Worm (Caenorhabditis elegans): ENCODE data around the gene D1005.6.

D1005.6 gene

DNA sequence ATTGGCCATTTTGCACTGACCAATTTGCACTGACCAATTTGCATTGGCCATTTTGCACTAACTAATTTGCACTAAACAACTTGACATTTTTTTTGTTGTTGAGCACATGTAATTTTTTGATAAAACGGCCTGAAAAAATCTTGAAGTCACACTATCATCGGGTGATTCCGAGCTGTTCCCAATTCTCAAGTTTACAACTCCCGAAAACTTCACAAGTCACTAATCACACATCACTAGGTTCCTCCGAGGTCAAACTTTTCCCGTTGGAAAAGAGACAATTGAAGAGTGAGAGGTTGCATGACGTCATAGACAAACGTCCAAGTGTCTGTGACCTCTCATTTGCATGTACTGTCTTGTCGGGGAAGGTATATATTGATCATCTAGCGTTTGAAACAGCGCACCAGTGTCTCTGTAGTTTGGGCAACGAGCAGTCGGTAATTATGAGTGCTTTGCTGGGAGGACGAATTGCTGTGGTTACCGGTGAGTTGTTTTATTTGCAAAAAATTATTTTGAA is 21.6 kb upstream of the D1005.6 start, which contains the start of the genes D1005.10 and dhs-25:
D1005.10 (minus strand) TSS at position 51 of the 514 bp plus-strand sequence.
dhs-25 (plus strand) TSS at position 398 of the 514 bp plus-strand sequence.
- TF ChIP-seq ceh-36 (tag; optimal IDR thresholded peaks at IDR 0.05) (no peak), tbx-37 (GFP tag; conservative IDR thresholded peaks at IDR 0.05) (no peak), aly-1 (tag; optimal IDR thresholded peaks at IDR 0.05) (no peak), sea-1 (GFP tag; conservative IDR thresholded peaks at IDR 0.05) (no peak), pes-1 (GFP tag; IDR thresholded peaks at IDR 0.05) (no peak), ama-1 (optimal IDR thresholded peaks at IDR 0.05) (no peak)

DNA sequence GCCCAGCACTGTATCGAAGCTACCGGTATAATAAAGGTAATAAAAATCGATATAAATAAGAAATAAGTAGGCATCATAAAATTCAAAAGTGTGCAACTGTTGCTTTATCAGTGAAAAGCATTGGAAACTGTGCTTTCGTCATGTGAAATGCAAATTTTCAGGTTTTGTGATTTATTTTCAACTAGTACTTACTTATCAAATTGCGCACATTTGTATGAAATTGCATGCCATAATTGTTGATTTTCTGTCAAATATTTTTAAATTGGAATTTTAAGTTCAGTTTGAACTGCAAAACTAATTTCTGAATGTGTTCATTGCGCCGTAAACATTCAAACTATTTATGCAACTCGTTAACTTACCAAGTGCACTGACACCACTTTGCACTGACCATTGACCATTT is 21.1 kb upstream of the D1005.6 start, which contains the start of gene D1005.4:
D1005.4 (minus strand) TSS at position 101 of the 400 bp plus-strand sequence.
- no peak for TF ChIP-seq ceh-13 (GFP tag; optimal IDR thresholded peaks at IDR 0.05)
- no peak for TF ChIP-seq pes-1 (GFP tag; IDR thresholded peaks at IDR 0.05)
- TF ChIP-seq tra-4 (tag; optimal IDR thresholded peaks at IDR 0.05): no peak
- no peak for TF ChIP-seq sea-1 (GFP tag; conservative IDR thresholded peaks at IDR 0.05)
- no peak for TF ChIP-seq hmg-4 (GFP tag; optimal IDR thresholded peaks at IDR 0.05)
- no peak for TF ChIP-seq scrt-1 (GFP tag; IDR thresholded peaks at IDR 0.05)
- TF ChIP-seq ama-1 (optimal IDR thresholded peaks at IDR 0.05): no peak
- TF ChIP-seq F13C5.2 (tag; optimal IDR thresholded peaks at IDR 0.05): no peak
- no peak for TF ChIP-seq ceh-36 (tag; optimal IDR thresholded peaks at IDR 0.05)
- no peak for TF ChIP-seq aly-1 (tag; optimal IDR thresholded peaks at IDR 0.05)
- TF ChIP-seq tbx-37 (GFP tag; conservative IDR thresholded peaks at IDR 0.05): no peak
- TF ChIP-seq hmbx-1 (tag; optimal IDR thresholded peaks at IDR 0.05): no peak
- TF ChIP-seq hnd-1 (tag; optimal IDR thresholded peaks at IDR 0.05): no peak
- TF ChIP-seq ets-7 (tag; optimal IDR thresholded peaks at IDR 0.05): no peak
- no peak for TF ChIP-seq flt-1 (GFP tag; IDR thresholded peaks at IDR 0.05)
- TF ChIP-seq tbx-11 (GFP tag; IDR thresholded peaks at IDR 0.05): no peak
- TF ChIP-seq B0310.2 (tag; optimal IDR thresholded peaks at IDR 0.05): no peak

DNA sequence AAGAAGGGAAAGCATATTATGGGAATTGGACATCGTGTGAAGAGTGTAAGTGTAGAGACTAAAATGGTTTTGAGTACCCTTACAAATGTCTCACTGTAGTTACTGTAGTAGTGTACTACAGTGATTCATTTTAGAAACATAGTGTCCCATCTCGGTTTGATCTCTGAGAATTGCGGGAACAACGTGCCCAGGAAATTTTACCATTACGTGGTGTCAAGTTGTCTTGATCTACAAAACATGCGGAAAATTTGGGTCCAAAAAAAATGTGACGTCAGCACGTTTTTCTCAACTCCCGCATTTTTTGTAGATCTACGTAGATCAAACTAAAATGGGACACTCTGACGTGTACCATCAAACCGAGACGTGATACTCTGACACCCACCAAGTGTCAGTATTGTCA is 18.6 kb upstream of the D1005.6 start:
- TF ChIP-seq hmg-4 (GFP tag; optimal IDR thresholded peaks at IDR 0.05) (no peak), aly-1 (tag; optimal IDR thresholded peaks at IDR 0.05) (no peak), F13C5.2 (tag; optimal IDR thresholded peaks at IDR 0.05) (no peak), ceh-13 (GFP tag; optimal IDR thresholded peaks at IDR 0.05) (no peak), sea-1 (GFP tag; conservative IDR thresholded peaks at IDR 0.05) (no peak), hnd-1 (tag; optimal IDR thresholded peaks at IDR 0.05) (no peak), tbx-37 (GFP tag; conservative IDR thresholded peaks at IDR 0.05) (no peak), hmbx-1 (tag; optimal IDR thresholded peaks at IDR 0.05) (no peak), ceh-36 (tag; optimal IDR thresholded peaks at IDR 0.05) (no peak), flt-1 (GFP tag; IDR thresholded peaks at IDR 0.05) (no peak), tbx-11 (GFP tag; IDR thresholded peaks at IDR 0.05) (no peak), scrt-1 (GFP tag; IDR thresholded peaks at IDR 0.05) (no peak), ets-7 (tag; optimal IDR thresholded peaks at IDR 0.05) (no peak), pes-1 (GFP tag; IDR thresholded peaks at IDR 0.05) (no peak), B0310.2 (tag; optimal IDR thresholded peaks at IDR 0.05) (no peak), ama-1 (optimal IDR thresholded peaks at IDR 0.05) (no peak), tra-4 (tag; optimal IDR thresholded peaks at IDR 0.05) (no peak)

DNA sequence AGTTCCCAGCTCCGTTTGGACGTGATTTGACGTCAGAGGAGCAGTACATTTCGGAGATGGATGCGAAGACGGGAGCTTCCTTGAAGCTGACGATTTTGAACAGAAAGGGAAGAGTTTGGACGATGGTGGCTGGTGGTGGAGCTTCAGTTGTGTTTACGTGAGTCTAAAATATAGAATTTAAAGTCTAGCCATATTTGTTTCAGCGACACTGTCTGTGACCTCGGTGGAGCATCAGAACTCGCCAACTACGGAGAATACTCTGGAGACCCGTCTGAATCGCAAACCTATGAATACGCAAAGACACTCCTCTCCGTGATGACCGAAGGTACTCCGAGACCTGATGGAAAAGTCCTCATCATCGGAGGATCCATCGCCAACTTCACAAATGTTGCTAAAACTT is 16.0 kb upstream of the D1005.6 start:
- TF ChIP-seq F13C5.2 (tag; optimal IDR thresholded peaks at IDR 0.05): no peak
- no peak for TF ChIP-seq pes-1 (GFP tag; IDR thresholded peaks at IDR 0.05)
- no peak for TF ChIP-seq hmg-4 (GFP tag; optimal IDR thresholded peaks at IDR 0.05)
- TF ChIP-seq flt-1 (GFP tag; IDR thresholded peaks at IDR 0.05): no peak
- no peak for TF ChIP-seq B0310.2 (tag; optimal IDR thresholded peaks at IDR 0.05)
- TF ChIP-seq scrt-1 (GFP tag; IDR thresholded peaks at IDR 0.05): no peak
- no peak for TF ChIP-seq tbx-37 (GFP tag; conservative IDR thresholded peaks at IDR 0.05)
- TF ChIP-seq aly-1 (tag; optimal IDR thresholded peaks at IDR 0.05): no peak

DNA sequence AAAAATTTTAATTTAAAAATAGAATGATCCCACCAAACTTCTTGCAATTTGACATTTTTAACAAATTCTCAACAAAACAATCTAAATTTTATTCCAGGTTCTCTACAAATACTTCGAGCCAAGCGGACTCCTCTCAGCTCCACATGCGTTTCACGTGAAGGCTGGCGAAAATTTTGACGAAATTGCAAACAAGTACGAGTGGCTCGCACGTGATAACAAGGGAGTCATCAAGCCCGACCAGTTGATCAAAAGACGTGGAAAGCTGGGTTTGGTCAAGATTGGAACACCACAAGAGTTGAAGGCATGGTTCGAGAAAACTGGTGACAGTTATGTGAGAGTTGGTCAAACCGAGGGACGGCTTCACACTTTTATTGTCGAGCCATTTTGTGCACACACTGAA is 15.0 kb upstream of the D1005.6 start:
- TF ChIP-seq tbx-37 (GFP tag; conservative IDR thresholded peaks at IDR 0.05) (no peak), F13C5.2 (tag; optimal IDR thresholded peaks at IDR 0.05) (no peak), hmg-4 (GFP tag; optimal IDR thresholded peaks at IDR 0.05) (no peak), B0310.2 (tag; optimal IDR thresholded peaks at IDR 0.05) (no peak), hmbx-1 (tag; optimal IDR thresholded peaks at IDR 0.05) (no peak), pes-1 (GFP tag; IDR thresholded peaks at IDR 0.05) (no peak), ama-1 (optimal IDR thresholded peaks at IDR 0.05) (no peak), flt-1 (GFP tag; IDR thresholded peaks at IDR 0.05) (no peak), aly-1 (tag; optimal IDR thresholded peaks at IDR 0.05) (no peak), tbx-11 (GFP tag; IDR thresholded peaks at IDR 0.05) (no peak)

DNA sequence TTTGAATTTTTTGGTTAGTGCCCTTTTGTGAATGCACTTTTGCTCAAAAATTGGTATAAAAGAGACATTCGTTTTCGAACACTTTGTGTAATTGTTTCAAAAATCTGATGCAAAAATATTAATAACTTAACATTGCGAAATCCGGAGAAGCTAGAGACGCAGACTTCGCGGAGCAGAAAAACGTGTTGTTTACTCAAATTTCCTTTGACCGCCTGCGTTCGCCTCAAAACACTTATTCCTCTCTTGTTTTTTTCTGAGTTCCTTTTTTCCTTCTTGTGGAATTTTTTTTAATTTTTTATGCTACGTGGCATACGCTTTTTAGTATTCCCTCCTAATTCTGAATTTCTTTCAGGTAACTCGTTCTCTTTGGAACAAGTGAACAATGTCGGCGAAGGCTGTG is 14.6 kb upstream of the D1005.6 start, which contains the start of gene acly-1:
acly-1 (plus strand) TSS at position 353 of the 400 bp plus-strand sequence.
- TF ChIP-seq aly-1 (tag; optimal IDR thresholded peaks at IDR 0.05) (no peak), hmbx-1 (tag; optimal IDR thresholded peaks at IDR 0.05) (no peak), sea-1 (GFP tag; conservative IDR thresholded peaks at IDR 0.05) (no peak), tbx-37 (GFP tag; conservative IDR thresholded peaks at IDR 0.05) (no peak), scrt-1 (GFP tag; IDR thresholded peaks at IDR 0.05) (no peak), hmg-4 (GFP tag; optimal IDR thresholded peaks at IDR 0.05) (no peak), pes-1 (GFP tag; IDR thresholded peaks at IDR 0.05) (no peak), ceh-13 (GFP tag; optimal IDR thresholded peaks at IDR 0.05) (no peak), tbx-11 (GFP tag; IDR thresholded peaks at IDR 0.05) (no peak), ama-1 (optimal IDR thresholded peaks at IDR 0.05) (no peak), F13C5.2 (tag; optimal IDR thresholded peaks at IDR 0.05) (no peak), flt-1 (GFP tag; IDR thresholded peaks at IDR 0.05) (no peak), B0310.2 (tag; optimal IDR thresholded peaks at IDR 0.05) (no peak), tra-4 (tag; optimal IDR thresholded peaks at IDR 0.05) (no peak), ceh-36 (tag; optimal IDR thresholded peaks at IDR 0.05) (no peak), hnd-1 (tag; optimal IDR thresholded peaks at IDR 0.05) (no peak), ets-7 (tag; optimal IDR thresholded peaks at IDR 0.05) (no peak)

DNA sequence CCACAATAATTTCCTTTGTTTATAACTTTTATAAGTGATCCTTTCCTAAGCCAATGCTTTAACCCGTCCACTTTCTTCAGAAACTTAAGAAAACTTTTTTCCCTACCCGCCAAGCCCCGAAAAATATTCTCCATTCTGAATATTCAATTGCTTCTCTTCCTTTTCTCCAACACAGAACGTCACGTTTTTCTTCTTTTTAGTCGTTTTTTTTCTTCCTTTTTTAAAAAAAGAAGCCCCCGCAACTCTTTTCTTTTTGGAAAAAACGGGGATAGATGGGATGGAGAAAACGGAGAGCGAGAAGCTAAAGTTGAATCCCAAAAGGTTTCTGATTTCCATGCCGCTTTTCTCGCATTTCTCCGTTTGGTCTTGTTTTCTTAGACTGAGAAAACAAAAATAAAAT is 14.0 kb upstream of the D1005.6 start:
- TF ChIP-seq tbx-37 (GFP tag; conservative IDR thresholded peaks at IDR 0.05): no peak
- no peak for TF ChIP-seq F13C5.2 (tag; optimal IDR thresholded peaks at IDR 0.05)
- TF ChIP-seq hnd-1 (tag; optimal IDR thresholded peaks at IDR 0.05): no peak
- TF ChIP-seq aly-1 (tag; optimal IDR thresholded peaks at IDR 0.05): no peak
- TF ChIP-seq ama-1 (optimal IDR thresholded peaks at IDR 0.05): no peak
- no peak for TF ChIP-seq sea-1 (GFP tag; conservative IDR thresholded peaks at IDR 0.05)
- no peak for TF ChIP-seq B0310.2 (tag; optimal IDR thresholded peaks at IDR 0.05)
- TF ChIP-seq scrt-1 (GFP tag; IDR thresholded peaks at IDR 0.05): no peak
- no peak for TF ChIP-seq ceh-13 (GFP tag; optimal IDR thresholded peaks at IDR 0.05)
- no peak for TF ChIP-seq hmg-4 (GFP tag; optimal IDR thresholded peaks at IDR 0.05)
- TF ChIP-seq tbx-11 (GFP tag; IDR thresholded peaks at IDR 0.05): no peak
- TF ChIP-seq pes-1 (GFP tag; IDR thresholded peaks at IDR 0.05): no peak
- TF ChIP-seq hmbx-1 (tag; optimal IDR thresholded peaks at IDR 0.05): no peak
- TF ChIP-seq ceh-36 (tag; optimal IDR thresholded peaks at IDR 0.05): no peak
- no peak for TF ChIP-seq ets-7 (tag; optimal IDR thresholded peaks at IDR 0.05)
- TF ChIP-seq flt-1 (GFP tag; IDR thresholded peaks at IDR 0.05): no peak
- no peak for TF ChIP-seq tra-4 (tag; optimal IDR thresholded peaks at IDR 0.05)

Data from whole organism, early embryonic.